Worm (Caenorhabditis elegans) whole organism, L1 larva: ENCODE data around the gene fum-1.

ENCODE experiments used
- C04F5.9 ChIP-seq: sonication (generic microtip); optimal IDR thresholded peaks from 2 replicates; lab custom pipeline; 2016; ENCODE audit warnings: missing genetic modification characterization, missing compliant biosample characterization
- C16A3.4 ChIP-seq: fragments of 150-350 bp; optimal IDR thresholded peaks from 2 replicates; lab custom pipeline; 2014; ENCODE audit warnings: missing biosample characterization, missing genetic modification characterization
- C34B4.2 ChIP-seq: sonication (generic microtip); optimal IDR thresholded peaks from 2 replicates; lab custom pipeline; 2017; ENCODE audit warnings: mild to moderate bottlenecking, missing genetic modification characterization, missing compliant biosample characterization
- F16B12.6 ChIP-seq: fragments of 150-350 bp; optimal IDR thresholded peaks from 2 replicates; lab custom pipeline; 2014; ENCODE audit warnings: missing biosample characterization, missing genetic modification characterization
- aha-1 ChIP-seq: fragments of 150-350 bp; optimal IDR thresholded peaks from 2 replicates; lab custom pipeline; 2014; ENCODE audit warnings: missing biosample characterization, missing genetic modification characterization
- ama-1 ChIP-seq: fragments of 150-350 bp; optimal IDR thresholded peaks from 2 replicates; lab custom pipeline; 2014
- blmp-1 ChIP-seq: fragments of 150-350 bp; optimal IDR thresholded peaks from 2 replicates; lab custom pipeline; 2014; ENCODE audit warnings: missing biosample characterization, missing genetic modification characterization
- dsc-1 ChIP-seq: sonication (generic microtip); optimal IDR thresholded peaks from 2 replicates; lab custom pipeline; 2016; ENCODE audit warnings: mild to moderate bottlenecking, missing genetic modification characterization, missing compliant biosample characterization
- efl-1 ChIP-seq, 4 experiments: fragments of 150-350 bp; optimal IDR thresholded peaks in 3 of 4; peaks in 1 of 4; 1 replicate in 1 of 4; 2 replicates in 3 of 4; lab custom pipeline; 2014; ENCODE audit warnings: missing biosample characterization in 2 of 4, missing genetic modification characterization in 2 of 4, missing genetic modification reagents in 2 of 4
- efl-3 ChIP-seq: fragments of 200-800 bp; sonication (Bioruptor generic); optimal IDR thresholded peaks from 2 replicates; lab custom pipeline; 2018; ENCODE audit warnings: mild to moderate bottlenecking, missing genetic modification characterization, missing compliant biosample characterization
- egl-13 ChIP-seq: sonication (generic microtip); optimal IDR thresholded peaks from 2 replicates; lab custom pipeline; 2016; ENCODE audit warnings: missing genotype, missing genetic modification reagents, missing genetic modification characterization, missing compliant biosample characterization
- elt-2 ChIP-seq: sonication (generic microtip); optimal IDR thresholded peaks from 2 replicates; lab custom pipeline; 2016; ENCODE audit warnings: missing genetic modification characterization, mild to moderate bottlenecking, inconsistent platforms, missing compliant biosample characterization, missing genetic modification reagents
- grh-1 ChIP-seq: fragments of 200-800 bp; sonication (Bioruptor generic); IDR thresholded peaks from 2 replicates; pipeline ENCODE4 v1.3.6; 2022; ENCODE audit warnings: missing genetic modification reagents, missing genetic modification characterization, missing compliant biosample characterization
- hlh-4 ChIP-seq: sonication (generic microtip); optimal IDR thresholded peaks from 2 replicates; lab custom pipeline; 2016; ENCODE audit warnings: mild to moderate bottlenecking, missing genetic modification characterization, missing compliant biosample characterization
- hpl-2 ChIP-seq: fragments of 150-350 bp; optimal IDR thresholded peaks from 2 replicates; lab custom pipeline; 2014; ENCODE audit warnings: missing biosample characterization, missing genetic modification reagents, missing genetic modification characterization
- irx-1 ChIP-seq: sonication (generic microtip); optimal IDR thresholded peaks from 2 replicates; lab custom pipeline; 2016; ENCODE audit warnings: missing genetic modification characterization, missing compliant biosample characterization
- isw-1 ChIP-seq: fragments of 200-800 bp; sonication (Bioruptor generic); IDR thresholded peaks from 2 replicates; pipeline ENCODE4 v1.3.6; 2022; ENCODE audit warnings: missing genetic modification characterization, missing compliant biosample characterization
- lin-35 ChIP-seq, 2 experiments: fragments of 150-350 bp; optimal IDR thresholded peaks; 2 replicates each; lab custom pipeline; 2014; ENCODE audit warnings: missing biosample characterization in 2 of 2, missing genetic modification characterization in 2 of 2, missing genetic modification reagents in 2 of 2
- lsy-2 ChIP-seq, 2 experiments: fragments of 150-350 bp; optimal IDR thresholded peaks; 2 replicates each; lab custom pipeline; 2014; ENCODE audit warnings: missing biosample characterization in 2 of 2, missing genetic modification characterization in 2 of 2
- mdl-1 ChIP-seq, 2 experiments: fragments of 150-350 bp; optimal IDR thresholded peaks; 2 replicates each; lab custom pipeline; 2014 to 2017; ENCODE audit warnings: missing biosample characterization in 2 of 2, missing genetic modification characterization in 2 of 2, inconsistent platforms in 1 of 2
- mef-2 ChIP-seq: fragments of 150-350 bp; optimal IDR thresholded peaks from 2 replicates; lab custom pipeline; 2014; ENCODE audit warnings: missing biosample characterization, missing genetic modification characterization
- mep-1 ChIP-seq: fragments of 150-350 bp; optimal IDR thresholded peaks from 2 replicates; lab custom pipeline; 2014; ENCODE audit warnings: missing biosample characterization, missing genetic modification characterization
- nhr-11 ChIP-seq: fragments of 150-350 bp; optimal IDR thresholded peaks from 2 replicates; lab custom pipeline; 2014; ENCODE audit warnings: missing biosample characterization, missing genetic modification characterization
- nhr-12 ChIP-seq: sonication (generic microtip); optimal IDR thresholded peaks from 2 replicates; lab custom pipeline; 2017; ENCODE audit warnings: missing biosample characterization, missing genetic modification characterization
- nhr-20 ChIP-seq: sonication (generic microtip); optimal IDR thresholded peaks from 2 replicates; lab custom pipeline; 2016; ENCODE audit warnings: mild to moderate bottlenecking, missing genetic modification characterization, missing compliant biosample characterization
- nhr-28 ChIP-seq: fragments of 150-350 bp; optimal IDR thresholded peaks from 2 replicates; lab custom pipeline; 2014; ENCODE audit warnings: missing biosample characterization, missing genetic modification characterization
- nhr-71 ChIP-seq: sonication (generic microtip); optimal IDR thresholded peaks from 2 replicates; lab custom pipeline; 2016; ENCODE audit warnings: mild to moderate bottlenecking, missing genetic modification characterization, moderate library complexity, missing compliant biosample characterization
- nhr-84 ChIP-seq: sonication (generic microtip); optimal IDR thresholded peaks from 2 replicates; lab custom pipeline; 2017; ENCODE audit warnings: missing biosample characterization, missing genetic modification characterization
- nhr-85 ChIP-seq: sonication (generic microtip); peaks from one replicate; lab custom pipeline; 2016; ENCODE audit warnings: missing genetic modification characterization, inconsistent platforms, missing compliant biosample characterization
- nhr-90 ChIP-seq: sonication (generic microtip); optimal IDR thresholded peaks from 2 replicates; lab custom pipeline; 2016; ENCODE audit warnings: mild to moderate bottlenecking, missing genetic modification characterization, missing compliant biosample characterization; ENCODE audit not compliant: poor library complexity
- pax-3 ChIP-seq: fragments of 200-800 bp; sonication (Bioruptor generic); optimal IDR thresholded peaks from 2 replicates; lab custom pipeline; 2018; ENCODE audit warnings: mild to moderate bottlenecking, missing genetic modification characterization, moderate library complexity, missing compliant biosample characterization
- rnt-1 ChIP-seq: sonication (generic microtip); optimal IDR thresholded peaks from 2 replicates; lab custom pipeline; 2016; ENCODE audit warnings: mild to moderate bottlenecking, missing genetic modification characterization, moderate library complexity, missing compliant biosample characterization
- snpc-4 ChIP-seq: fragments of 150-350 bp; optimal IDR thresholded peaks from 2 replicates; lab custom pipeline; 2014; ENCODE audit warnings: missing biosample characterization, missing genetic modification characterization
- snu-23 ChIP-seq: sonication (generic microtip); optimal IDR thresholded peaks from 2 replicates; lab custom pipeline; 2016; ENCODE audit warnings: missing genetic modification characterization, missing compliant biosample characterization
- sox-4 ChIP-seq: sonication (generic microtip); optimal IDR thresholded peaks from 2 replicates; lab custom pipeline; 2016; ENCODE audit warnings: missing genetic modification characterization, missing compliant biosample characterization
- sptf-1 ChIP-seq: fragments of 150-350 bp; optimal IDR thresholded peaks from 2 replicates; lab custom pipeline; 2014; ENCODE audit warnings: missing biosample characterization, missing genetic modification characterization
- tbx-2 ChIP-seq: sonication (generic microtip); optimal IDR thresholded peaks from 2 replicates; lab custom pipeline; 2016; ENCODE audit warnings: missing genetic modification characterization, missing compliant biosample characterization
- tlp-1 ChIP-seq: fragments of 150-350 bp; optimal IDR thresholded peaks from 2 replicates; lab custom pipeline; 2014; ENCODE audit warnings: missing biosample characterization, missing genetic modification characterization
- unc-130 ChIP-seq: fragments of 150-350 bp; optimal IDR thresholded peaks from 2 replicates; lab custom pipeline; 2017; ENCODE audit warnings: missing biosample characterization, missing genetic modification characterization, inconsistent platforms
- unc-30 ChIP-seq: sonication (generic microtip); optimal IDR thresholded peaks from 2 replicates; lab custom pipeline; 2017; ENCODE audit warnings: missing biosample characterization, missing genetic modification characterization
- unc-62 ChIP-seq: fragments of 150-350 bp; optimal IDR thresholded peaks from 2 replicates; lab custom pipeline; 2014; ENCODE audit warnings: missing biosample characterization, missing genetic modification reagents, missing genetic modification characterization
- unc-86 ChIP-seq: sonication (generic microtip); optimal IDR thresholded peaks from 2 replicates; lab custom pipeline; 2016; ENCODE audit warnings: missing genetic modification characterization, missing compliant biosample characterization
- unc-98 ChIP-seq: fragments of 200-800 bp; sonication (Bioruptor generic); IDR thresholded peaks from 2 replicates; pipeline ENCODE4 v1.3.6; 2022; ENCODE audit warnings: missing genetic modification characterization, missing compliant biosample characterization
- xbp-1 ChIP-seq: sonication (generic microtip); optimal IDR thresholded peaks from 2 replicates; lab custom pipeline; 2016; ENCODE audit warnings: missing genetic modification characterization, missing compliant biosample characterization
- ztf-11 ChIP-seq, 2 experiments: sonication (generic microtip); optimal IDR thresholded peaks; 2 replicates each; lab custom pipeline; 2016 to 2017; ENCODE audit warnings: missing genetic modification characterization in 2 of 2, missing biosample characterization in 1 of 2, missing compliant biosample characterization in 1 of 2

Gene fum-1

DNA sequence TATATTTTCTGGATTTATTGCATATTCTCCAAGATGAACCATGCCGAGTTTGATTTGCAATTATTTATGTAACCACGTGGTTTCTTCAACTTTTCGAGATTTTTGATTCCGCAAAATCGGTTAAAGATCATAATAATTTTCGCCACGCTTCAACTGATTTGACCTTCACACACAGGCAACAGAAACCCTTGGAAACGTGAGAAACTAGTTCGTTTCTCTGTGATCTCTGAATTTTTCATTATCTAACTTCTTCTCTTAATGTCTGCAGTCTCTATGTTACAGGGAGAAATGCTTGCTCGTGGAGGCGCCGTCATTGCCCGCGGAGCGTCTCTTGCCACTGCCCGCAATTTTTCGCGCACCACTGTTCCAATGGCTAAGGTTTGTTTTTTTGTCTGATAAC, at the start of gene fum-1 (continued):
- no peak for TF ChIP-seq hpl-2 (GFP tag; lab: Kevin White, UChicago)
- no peak for TF ChIP-seq mef-2 (tag; lab: Kevin White, UChicago)
- peak; percentile 64 for TF ChIP-seq nhr-71 (tag; lab: Kevin White, UChicago)
- TF ChIP-seq pax-3 = no peak
- peak; percentile 91 for TF ChIP-seq nhr-85 (tag; lab: Kevin White, UChicago)
- no peak for TF ChIP-seq C34B4.2 (tag; lab: Kevin White, UChicago)
- no peak for TF ChIP-seq irx-1 (tag; lab: Kevin White, UChicago)
- no peak for TF ChIP-seq ztf-11 (tag; optimal IDR thresholded peaks at IDR 0.05; lab: Kevin White, UChicago)
- no peak for TF ChIP-seq unc-62 (GFP tag; lab: Kevin White, UChicago)
- TF ChIP-seq isw-1 = no peak
- no peak for TF ChIP-seq nhr-12 (tag; lab: Kevin White, UChicago)
- peak in 1 of 2 experiments; percentile 77 for TF ChIP-seq mdl-1 (tag; optimal IDR thresholded peaks at IDR 0.05; lab: Kevin White, UChicago)
- no peak for TF ChIP-seq unc-98 (GFP tag; lab: Robert Waterston, UW)
- peak; percentile 74 for TF ChIP-seq grh-1 (GFP tag; lab: Robert Waterston, UW)
- no peak for TF ChIP-seq sptf-1 (tag; lab: Kevin White, UChicago)
- no peak for TF ChIP-seq nhr-84 (tag; lab: Kevin White, UChicago)
- TF ChIP-seq unc-30 (tag; lab: Kevin White, UChicago) = no peak
- TF ChIP-seq egl-13 (tag; lab: Kevin White, UChicago) = no peak
- TF ChIP-seq rnt-1 = peak; percentile 48
- peak; percentile 41 for TF ChIP-seq ama-1 (lab: Kevin White, UChicago)
- TF ChIP-seq nhr-28 (tag; lab: Kevin White, UChicago) = no peak
- peak; percentile 10 for TF ChIP-seq elt-2 (tag; lab: Kevin White, UChicago)
- no peak for TF ChIP-seq C04F5.9 (tag; lab: Kevin White, UChicago)
- TF ChIP-seq C16A3.4 (tag; lab: Kevin White, UChicago) = peak; percentile 48
- TF ChIP-seq efl-1 (optimal IDR thresholded peaks at IDR 0.05; lab: Kevin White, UChicago) = peak; percentile 61 to 69
- TF ChIP-seq efl-1 (GFP tag; optimal IDR thresholded peaks at IDR 0.05 in 1 of 2; lab: Kevin White, UChicago) = peak; percentile 48 to 80
- TF ChIP-seq unc-130 (tag; lab: Kevin White, UChicago) = no peak
- TF ChIP-seq snpc-4 = no peak
- TF ChIP-seq nhr-11 (tag; lab: Kevin White, UChicago) = no peak
- TF ChIP-seq nhr-20 = peak; percentile 56
- no peak for TF ChIP-seq dsc-1 (tag; lab: Kevin White, UChicago)
- TF ChIP-seq mep-1 (tag; lab: Kevin White, UChicago) = peak; percentile 62
- TF ChIP-seq, all 84 proteins: peak for 30

DNA sequence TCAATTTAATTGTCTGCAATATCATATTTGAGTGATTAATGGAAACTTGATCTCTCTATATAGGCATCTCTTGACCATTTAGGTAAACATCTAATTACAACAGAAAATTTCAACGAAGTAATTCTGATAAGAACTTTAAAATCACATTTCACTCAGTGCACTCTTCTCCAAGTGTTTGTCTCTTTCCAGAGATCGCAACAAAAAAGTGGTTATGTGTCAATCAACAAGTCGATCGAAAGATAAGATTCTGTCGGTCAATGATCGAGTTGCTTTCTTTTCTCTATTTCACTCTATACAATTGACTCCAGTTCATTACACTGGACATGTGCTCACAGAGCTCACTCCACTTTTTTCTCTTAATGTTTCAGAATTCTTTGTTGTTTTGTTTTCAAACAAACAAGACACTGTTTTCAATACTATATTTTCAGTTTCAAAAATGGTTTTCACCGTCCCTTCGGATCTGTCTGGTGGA, 11.7 kb upstream of the fum-1 start, which contains the start of gene alh-12:
TSS of gene alh-12 (plus strand) at position 422 of the 472 bp plus-strand sequence.
- TF ChIP-seq nhr-84 (tag; lab: Kevin White, UChicago) = no peak
- peak in 1 of 2 experiments; percentile 19 for TF ChIP-seq lin-35 (GFP tag; optimal IDR thresholded peaks at IDR 0.05; lab: Kevin White, UChicago)
- no peak for TF ChIP-seq F16B12.6 (tag; lab: Kevin White, UChicago)
- peak; percentile 4 for TF ChIP-seq snu-23 (GFP tag; lab: Kevin White, UChicago)
- peak in 1 of 2 experiments; percentile 21 for TF ChIP-seq lsy-2 (tag; optimal IDR thresholded peaks at IDR 0.05; lab: Kevin White, UChicago)
- TF ChIP-seq rnt-1 = peak; percentile 21
- peak; percentile 63 for TF ChIP-seq elt-2 (tag; lab: Kevin White, UChicago)
- no peak for TF ChIP-seq mdl-1 (tag; optimal IDR thresholded peaks at IDR 0.05; lab: Kevin White, UChicago)
- no peak for TF ChIP-seq nhr-11 (tag; lab: Kevin White, UChicago)
- TF ChIP-seq nhr-71 (tag; lab: Kevin White, UChicago) = peak; percentile 27
- no peak for TF ChIP-seq efl-3 (GFP tag; lab: Kevin White, UChicago)
- TF ChIP-seq isw-1 = no peak
- TF ChIP-seq egl-13 (tag; lab: Kevin White, UChicago) = no peak
- no peak for TF ChIP-seq aha-1 (tag; lab: Kevin White, UChicago)
- no peak for TF ChIP-seq ztf-11 (tag; optimal IDR thresholded peaks at IDR 0.05; lab: Kevin White, UChicago)

DNA sequence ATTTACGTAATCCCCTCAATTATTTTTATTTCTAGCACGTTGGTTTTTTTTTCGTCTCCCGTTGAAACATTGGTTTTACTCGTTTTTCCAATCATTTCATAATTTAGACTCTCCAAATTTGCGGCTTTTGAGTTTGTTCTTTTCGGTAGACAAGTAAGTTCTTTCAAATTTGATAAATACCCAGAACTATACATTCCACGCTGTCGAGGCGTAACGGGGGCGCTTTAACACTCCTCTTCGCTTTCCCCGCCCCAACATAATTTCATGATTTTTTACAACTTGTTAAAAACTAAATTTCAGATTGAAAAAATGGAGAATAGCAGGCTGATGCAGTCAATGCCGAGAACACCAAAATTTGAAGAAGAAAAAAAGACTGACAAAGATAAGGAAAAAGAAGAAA, 8.8 kb upstream of the fum-1 start, which contains the start of gene Y69F12A.1:
TSS of gene Y69F12A.1 (plus strand) at position 301 of the 400 bp plus-strand sequence.
- no peak for TF ChIP-seq xbp-1 (tag; lab: Kevin White, UChicago)
- no peak for TF ChIP-seq aha-1 (tag; lab: Kevin White, UChicago)
- no peak for TF ChIP-seq sptf-1 (tag; lab: Kevin White, UChicago)
- no peak for TF ChIP-seq efl-3 (GFP tag; lab: Kevin White, UChicago)
- no peak for TF ChIP-seq C04F5.9 (tag; lab: Kevin White, UChicago)
- no peak for TF ChIP-seq isw-1
- TF ChIP-seq nhr-90 (tag; lab: Kevin White, UChicago) = no peak
- no peak for TF ChIP-seq tbx-2 (tag; lab: Kevin White, UChicago)
- no peak for TF ChIP-seq sox-4 (tag; lab: Kevin White, UChicago)
- TF ChIP-seq rnt-1 = no peak
- no peak for TF ChIP-seq nhr-11 (tag; lab: Kevin White, UChicago)
- TF ChIP-seq lin-35 (GFP tag; optimal IDR thresholded peaks at IDR 0.05; lab: Kevin White, UChicago) = no peak
- no peak for TF ChIP-seq blmp-1 (tag; lab: Kevin White, UChicago)
- no peak for TF ChIP-seq unc-86 (tag; lab: Kevin White, UChicago)
- no peak for TF ChIP-seq mep-1 (tag; lab: Kevin White, UChicago)
- no peak for TF ChIP-seq tlp-1
- no peak for TF ChIP-seq hlh-4 (tag; lab: Kevin White, UChicago)
- no peak for TF ChIP-seq nhr-85 (tag; lab: Kevin White, UChicago)
